Fruit fly (Drosophila melanogaster) Kc167 (cell line): ENCODE results near the gene SMC3.

Source experiments
- Myc ChIP-seq: fragments of >200 bp; optimal IDR thresholded peaks from 2 replicates; lab custom pipeline; 2017; ENCODE audit warnings: missing external identifiers
- Sin3A ChIP-seq: fragments of >200 bp; optimal IDR thresholded peaks from 2 replicates; lab custom pipeline; 2018; ENCODE audit warnings: missing external identifiers
- h ChIP-seq: fragments of >200 bp; optimal IDR thresholded peaks from 3 replicates; lab custom pipeline; 2018; ENCODE audit warnings: missing external identifiers
- insv ChIP-seq: fragments of >200 bp; optimal IDR thresholded peaks from 3 replicates; lab custom pipeline; 2018; ENCODE audit warnings: missing external identifiers
- psq ChIP-seq: fragments of >200 bp; optimal IDR thresholded peaks from 2 replicates; lab custom pipeline; 2017; ENCODE audit warnings: missing external identifiers
- ttk ChIP-seq: sonication (Bioruptor generic); optimal IDR thresholded peaks from 2 replicates; lab custom pipeline; 2017; ENCODE audit warnings: missing external identifiers

Gene SMC3

dm6 chrX:16586178-16586890 is 6.9 kb downstream of the SMC3 start:
- no peak for TF ChIP-seq Myc
- no peak for TF ChIP-seq ttk (lab: Kevin White, UChicago)
- TF ChIP-seq h (lab: Kevin White, UChicago) = no peak
- TF ChIP-seq psq (lab: Kevin White, UChicago) = no peak
- no peak for TF ChIP-seq Sin3A (lab: Kevin White, UChicago)
- no peak for TF ChIP-seq insv (lab: Kevin White, UChicago)

- TF ChIP-seq ttk (lab: Kevin White, UChicago) = no peak
- TF ChIP-seq Sin3A (lab: Kevin White, UChicago) = no peak
- TF ChIP-seq insv (lab: Kevin White, UChicago) = no peak
- TF ChIP-seq h (lab: Kevin White, UChicago) = no peak
- TF ChIP-seq psq (lab: Kevin White, UChicago) = no peak
- no peak for TF ChIP-seq Myc
Measured at dm6 chrX:16585569-16585968, 7.7 kb downstream of the SMC3 start.

DNA sequence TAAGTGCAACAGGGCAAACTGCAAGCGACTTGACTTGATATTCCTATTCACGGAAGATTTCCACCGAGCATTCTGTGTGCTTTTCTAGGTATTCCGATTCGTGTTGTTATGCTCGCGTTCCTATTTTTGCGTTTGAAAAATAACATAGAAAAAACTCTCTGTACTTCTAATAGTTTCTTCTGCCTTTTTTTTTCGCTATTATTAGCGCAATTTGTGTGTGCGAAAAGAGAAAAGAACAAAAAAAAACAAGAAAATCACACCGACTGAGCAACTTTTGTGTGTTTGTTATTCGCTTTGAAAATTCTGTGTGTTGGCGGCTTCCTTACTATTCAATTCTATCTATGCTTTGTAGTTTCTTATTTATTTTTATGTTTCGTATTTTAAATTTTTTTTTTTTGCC is 9.5 kb downstream of the SMC3 start:
- TF ChIP-seq insv (lab: Kevin White, UChicago) = no peak
- TF ChIP-seq psq (lab: Kevin White, UChicago) = no peak
- no peak for TF ChIP-seq Myc
- TF ChIP-seq Sin3A (lab: Kevin White, UChicago) = no peak
- TF ChIP-seq ttk (lab: Kevin White, UChicago) = no peak
- no peak for TF ChIP-seq h (lab: Kevin White, UChicago)

DNA sequence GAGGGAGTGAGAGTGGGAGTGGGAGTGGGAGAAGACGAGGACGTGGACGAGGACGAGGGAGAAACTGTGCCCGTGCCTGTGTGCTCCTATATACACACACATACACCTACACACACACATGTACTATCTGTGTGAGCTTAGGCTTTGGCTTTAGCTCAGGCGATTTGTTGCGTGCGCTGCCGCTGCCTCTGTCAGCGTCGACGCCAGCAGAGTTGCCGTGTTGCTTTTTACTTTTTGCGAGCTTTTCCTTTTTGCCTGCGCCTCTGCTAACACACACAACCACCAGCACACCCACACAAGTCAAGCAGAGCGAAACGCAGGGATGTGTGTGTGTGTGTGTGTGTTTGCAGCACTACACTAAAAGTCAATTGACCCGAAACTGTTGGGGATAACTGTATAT is 11.1 kb downstream of the SMC3 start:
- no peak for TF ChIP-seq insv (lab: Kevin White, UChicago)

DNA sequence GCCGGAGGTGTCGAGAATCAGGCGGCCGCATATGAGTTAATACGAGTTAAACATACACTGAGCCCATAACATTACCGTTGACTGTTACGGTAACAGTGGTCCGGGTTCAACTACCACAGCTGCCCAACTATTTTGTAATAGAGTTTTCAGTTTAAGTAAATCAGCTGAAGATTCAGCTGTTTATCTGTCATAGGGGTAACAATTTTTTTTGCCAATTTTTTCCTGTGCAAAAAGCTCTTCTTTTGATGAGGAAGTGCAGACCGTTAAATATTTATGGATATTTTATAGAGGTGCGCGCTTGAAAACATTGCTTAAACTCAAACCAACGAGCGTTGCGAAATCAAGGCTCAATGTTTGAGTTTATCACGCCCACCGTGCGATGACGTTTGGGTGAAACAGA is 11.5 kb downstream of the SMC3 start:
- no peak for TF ChIP-seq psq (lab: Kevin White, UChicago)
- no peak for TF ChIP-seq Sin3A (lab: Kevin White, UChicago)
- TF ChIP-seq insv (lab: Kevin White, UChicago) = no peak
- TF ChIP-seq Myc = no peak
- no peak for TF ChIP-seq ttk (lab: Kevin White, UChicago)
- no peak for TF ChIP-seq h (lab: Kevin White, UChicago)

dm6 chrX:16579978-16580377 is 13.3 kb downstream of the SMC3 start:
- TF ChIP-seq psq (lab: Kevin White, UChicago) = no peak
- no peak for TF ChIP-seq h (lab: Kevin White, UChicago)
- no peak for TF ChIP-seq insv (lab: Kevin White, UChicago)
- no peak for TF ChIP-seq Sin3A (lab: Kevin White, UChicago)
- TF ChIP-seq Myc = no peak
- TF ChIP-seq ttk (lab: Kevin White, UChicago) = no peak

DNA sequence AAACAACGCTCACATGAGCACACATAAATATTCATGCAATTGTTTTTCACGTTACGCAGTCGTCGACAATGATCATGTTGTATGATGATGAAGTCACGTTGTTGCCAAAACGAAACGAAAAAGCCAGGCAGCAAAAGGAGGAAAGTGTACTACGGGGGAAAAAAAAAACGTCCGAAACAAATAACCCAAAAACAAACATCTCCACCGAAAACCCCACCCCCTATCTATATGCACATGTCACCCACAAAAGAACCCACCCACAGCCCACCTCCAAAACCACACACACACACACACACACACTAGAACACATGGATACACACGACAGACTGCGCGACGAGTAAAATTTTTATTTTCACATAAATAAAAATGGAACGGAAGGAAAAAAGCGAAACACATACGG is 18.1 kb downstream of the SMC3 start:
- no peak for TF ChIP-seq Sin3A (lab: Kevin White, UChicago)
- no peak for TF ChIP-seq Myc
- no peak for TF ChIP-seq insv (lab: Kevin White, UChicago)
- no peak for TF ChIP-seq psq (lab: Kevin White, UChicago)
- TF ChIP-seq ttk (lab: Kevin White, UChicago) = no peak
- TF ChIP-seq h (lab: Kevin White, UChicago) = no peak

dm6 chrX:16574114-16574513 is 19.1 kb downstream of the SMC3 start:
- TF ChIP-seq insv (lab: Kevin White, UChicago) (no peak), ttk (lab: Kevin White, UChicago) (no peak), psq (lab: Kevin White, UChicago) (no peak), Myc (no peak), h (lab: Kevin White, UChicago) (no peak), Sin3A (lab: Kevin White, UChicago) (no peak)

dm6 chrX:16573659-16574058 is 19.6 kb downstream of the SMC3 start:
- TF ChIP-seq ttk (lab: Kevin White, UChicago) (no peak), psq (lab: Kevin White, UChicago) (no peak), Sin3A (lab: Kevin White, UChicago) (no peak), h (lab: Kevin White, UChicago) (no peak), Myc (no peak), insv (lab: Kevin White, UChicago) (no peak)

dm6 chrX:16570572-16571224 is 22.5 kb downstream of the SMC3 start:
- no peak for TF ChIP-seq Sin3A (lab: Kevin White, UChicago)
- TF ChIP-seq psq (lab: Kevin White, UChicago) = no peak
- no peak for TF ChIP-seq insv (lab: Kevin White, UChicago)
- TF ChIP-seq ttk (lab: Kevin White, UChicago) = no peak
- TF ChIP-seq h (lab: Kevin White, UChicago) = no peak
- no peak for TF ChIP-seq Myc

DNA sequence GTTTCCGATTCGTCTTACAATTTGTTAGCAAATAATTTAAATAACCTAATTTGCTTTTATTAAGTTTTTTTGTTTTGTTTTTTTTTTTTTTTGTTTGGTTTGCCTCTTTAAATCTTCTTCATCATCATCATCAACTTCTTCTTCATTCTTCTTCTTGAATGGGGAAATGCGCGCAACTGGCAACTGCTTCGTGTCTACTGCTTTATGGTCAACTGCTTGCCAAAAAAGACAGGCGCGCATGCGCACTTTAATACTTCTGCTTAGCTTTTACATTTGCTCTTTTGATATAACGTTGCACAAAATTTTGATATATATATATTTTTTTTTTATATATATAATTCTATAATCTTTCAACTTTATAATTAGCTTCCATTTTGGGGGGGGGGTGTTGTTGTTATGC is 27.9 kb downstream of the SMC3 start:
- TF ChIP-seq insv (lab: Kevin White, UChicago) (no peak), h (lab: Kevin White, UChicago) (no peak), psq (lab: Kevin White, UChicago) (no peak), Sin3A (lab: Kevin White, UChicago) (no peak), ttk (lab: Kevin White, UChicago) (no peak), Myc (no peak)

dm6 chrX:16562259-16562658 is 31.0 kb downstream of the SMC3 start:
- TF ChIP-seq ttk (lab: Kevin White, UChicago) = no peak
- TF ChIP-seq h (lab: Kevin White, UChicago) = no peak
- no peak for TF ChIP-seq Myc
- no peak for TF ChIP-seq Sin3A (lab: Kevin White, UChicago)
- TF ChIP-seq insv (lab: Kevin White, UChicago) = no peak
- TF ChIP-seq psq (lab: Kevin White, UChicago) = no peak
